Worm (Caenorhabditis elegans) whole organism, L4 larva: Measurements from ENCODE around the gene srz-14.
A peak's percentile ranks its signal among the peaks of the same experiment; 100 is the strongest.

Source experiments
- F37D6.2 ChIP-seq: sonication (generic microtip); optimal IDR thresholded peaks from 2 replicates; lab custom pipeline; 2016; ENCODE audit warnings: mild to moderate bottlenecking, missing genetic modification characterization, missing compliant biosample characterization
- F44E2.7 ChIP-seq: fragments of 200-800 bp; sonication (Bioruptor generic); IDR thresholded peaks from 2 replicates; pipeline ENCODE4 v2.1.2; 2022; ENCODE audit warnings: missing genetic modification characterization, missing compliant biosample characterization
- F49E8.2 ChIP-seq: sonication (generic microtip); optimal IDR thresholded peaks from 2 replicates; lab custom pipeline; 2016; ENCODE audit warnings: missing compliant biosample characterization, mild to moderate bottlenecking, missing genetic modification characterization, borderline replicate concordance
- Y48G9A.11 ChIP-seq: fragments of 200-800 bp; sonication (Bioruptor generic); IDR thresholded peaks from 2 replicates; pipeline ENCODE4 v1.3.6; 2022; ENCODE audit warnings: missing genetic modification reagents, missing genetic modification characterization, missing compliant biosample characterization
- Y5F2A.4 ChIP-seq: fragments of 200-800 bp; sonication (Bioruptor generic); optimal IDR thresholded peaks from 2 replicates; lab custom pipeline; 2018; ENCODE audit warnings: mild to moderate bottlenecking, missing genetic modification characterization, missing compliant biosample characterization
- ZK337.2 ChIP-seq: fragments of 200-800 bp; sonication (Bioruptor generic); IDR thresholded peaks from 2 replicates; pipeline ENCODE4 v1.3.6; 2022; ENCODE audit warnings: missing genetic modification reagents, missing genetic modification characterization, missing compliant biosample characterization
- aha-1 ChIP-seq: fragments of 150-350 bp; peaks from one replicate; lab custom pipeline; 2014; ENCODE audit warnings: missing biosample characterization, missing genetic modification characterization
- arid-1 ChIP-seq: fragments of 200-800 bp; sonication (Bioruptor generic); conservative IDR thresholded peaks from 2 replicates; pipeline ENCODE4 v1.3.6; 2022; ENCODE audit warnings: missing genetic modification reagents, missing genetic modification characterization, missing compliant biosample characterization
- attf-4 ChIP-seq: sonication (generic microtip); optimal IDR thresholded peaks from 3 replicates; lab custom pipeline; 2017; ENCODE audit warnings: missing biosample characterization, missing genetic modification characterization
- ceh-20 ChIP-seq: fragments of 200-800 bp; sonication (Bioruptor generic); IDR thresholded peaks from 2 replicates; pipeline ENCODE4 v1.3.6; 2022; ENCODE audit warnings: missing genetic modification reagents, missing genetic modification characterization, missing compliant biosample characterization
- ceh-28 ChIP-seq: fragments of 150-350 bp; optimal IDR thresholded peaks from 2 replicates; lab custom pipeline; 2014; ENCODE audit warnings: missing biosample characterization, missing genetic modification reagents, missing genetic modification characterization
- daf-16 ChIP-seq, 3 experiments: sonication (generic microtip); optimal IDR thresholded peaks; 2 replicates each; lab custom pipeline; 2016 to 2017; ENCODE audit warnings: missing genetic modification characterization in 3 of 3, missing genetic modification reagents in 3 of 3, mild to moderate bottlenecking in 2 of 3, missing compliant biosample characterization in 2 of 3, missing biosample characterization in 1 of 3, moderate library complexity in 1 of 3
- daf-19 ChIP-seq: fragments of 200-800 bp; sonication (Bioruptor generic); conservative IDR thresholded peaks from 2 replicates; pipeline ENCODE4 v1.3.6; 2022; ENCODE audit warnings: missing genetic modification characterization, missing compliant biosample characterization
- dmd-8 ChIP-seq: fragments of 200-800 bp; sonication (Bioruptor generic); IDR thresholded peaks from 2 replicates; pipeline ENCODE4 v1.3.6; 2022; ENCODE audit warnings: missing genetic modification characterization, missing compliant biosample characterization
- dpl-1 ChIP-seq: fragments of 150-350 bp; optimal IDR thresholded peaks from 2 replicates; lab custom pipeline; 2014; ENCODE audit warnings: missing biosample characterization, missing genetic modification reagents, missing genetic modification characterization
- jun-1 ChIP-seq: fragments of 150-350 bp; optimal IDR thresholded peaks from 2 replicates; lab custom pipeline; 2014; ENCODE audit warnings: missing biosample characterization, missing genetic modification reagents, missing genetic modification characterization
- lim-7 ChIP-seq: fragments of 200-800 bp; sonication (Bioruptor generic); IDR thresholded peaks from 2 replicates; pipeline ENCODE4 v1.3.6; 2022; ENCODE audit warnings: missing genetic modification characterization, missing compliant biosample characterization
- lin-1 ChIP-seq: fragments of 200-800 bp; sonication (Bioruptor generic); IDR thresholded peaks from 2 replicates; pipeline ENCODE4 v1.3.6; 2022; ENCODE audit warnings: missing genetic modification reagents, missing genetic modification characterization, missing compliant biosample characterization
- lin-29 ChIP-seq: fragments of 200-800 bp; sonication (Bioruptor generic); IDR thresholded peaks from 2 replicates; pipeline ENCODE4 v1.3.6; 2022; ENCODE audit warnings: missing genetic modification reagents, missing genetic modification characterization, missing compliant biosample characterization
- lin-38 ChIP-seq: fragments of 200-800 bp; sonication (Bioruptor generic); IDR thresholded peaks from 2 replicates; pipeline ENCODE4 v1.3.6; 2022; ENCODE audit warnings: missing genetic modification reagents, missing genetic modification characterization, missing compliant biosample characterization
- lsy-2 ChIP-seq, 2 experiments: fragments of 150-350 bp in 1 of 2; sonication (generic microtip) in 1 of 2; optimal IDR thresholded peaks; 2 replicates each; lab custom pipeline; 2014 to 2017; ENCODE audit warnings: missing biosample characterization in 2 of 2, missing genetic modification characterization in 2 of 2
- mep-1 ChIP-seq: fragments of 150-350 bp; sonication (generic microtip); optimal IDR thresholded peaks from 3 replicates; lab custom pipeline; 2014; ENCODE audit warnings: missing biosample characterization, missing genetic modification characterization
- mxl-2 ChIP-seq: fragments of 200-800 bp; sonication (Bioruptor generic); conservative IDR thresholded peaks from 2 replicates; pipeline ENCODE4 v1.3.6; 2022; ENCODE audit warnings: missing genetic modification reagents, missing genetic modification characterization, missing compliant biosample characterization
- mxl-3 ChIP-seq: fragments of 200-800 bp; sonication (Bioruptor generic); optimal IDR thresholded peaks from 2 replicates; lab custom pipeline; 2018; ENCODE audit warnings: mild to moderate bottlenecking, missing genetic modification characterization, missing compliant biosample characterization
- nhr-11 ChIP-seq: fragments of 150-350 bp; optimal IDR thresholded peaks from 2 replicates; lab custom pipeline; 2014; ENCODE audit warnings: missing biosample characterization, missing genetic modification characterization
- nhr-25 ChIP-seq: sonication (generic microtip); optimal IDR thresholded peaks from 2 replicates; lab custom pipeline; 2017; ENCODE audit warnings: missing genetic modification characterization, mild to moderate bottlenecking, missing compliant biosample characterization, antibody characterized with exemption, moderate library complexity, borderline replicate concordance; ENCODE audit not compliant: insufficient read depth
- nhr-28 ChIP-seq: fragments of 150-350 bp; optimal IDR thresholded peaks from 2 replicates; lab custom pipeline; 2014; ENCODE audit warnings: missing biosample characterization, missing genetic modification characterization
- nhr-41 ChIP-seq: fragments of 200-800 bp; sonication (Bioruptor generic); IDR thresholded peaks from 2 replicates; pipeline ENCODE4 v1.3.6; 2022; ENCODE audit warnings: missing genetic modification reagents, missing genetic modification characterization, missing compliant biosample characterization
- nhr-6 ChIP-seq: fragments of 150-350 bp; optimal IDR thresholded peaks from 2 replicates; lab custom pipeline; 2014; ENCODE audit warnings: missing biosample characterization, missing genetic modification characterization
- nhr-77 ChIP-seq: fragments of 150-350 bp; optimal IDR thresholded peaks from 2 replicates; lab custom pipeline; 2014; ENCODE audit warnings: missing biosample characterization, missing genetic modification characterization
- pqm-1 ChIP-seq: sonication (generic microtip); optimal IDR thresholded peaks from 2 replicates; lab custom pipeline; 2017; ENCODE audit warnings: missing biosample characterization, missing genetic modification characterization
- rbr-2 ChIP-seq: sonication (generic microtip); optimal IDR thresholded peaks from 2 replicates; lab custom pipeline; 2016; ENCODE audit warnings: missing genotype, missing genetic modification characterization, missing compliant biosample characterization
- saeg-2 ChIP-seq: fragments of 200-800 bp; sonication (Bioruptor generic); IDR thresholded peaks from 2 replicates; pipeline ENCODE4 v1.3.6; 2022; ENCODE audit warnings: missing genetic modification reagents, missing genetic modification characterization, missing compliant biosample characterization
- set-16 ChIP-seq: fragments of 200-800 bp; sonication (Bioruptor generic); IDR thresholded peaks from 2 replicates; pipeline ENCODE4 v1.3.6; 2022; ENCODE audit warnings: missing genetic modification reagents, missing genetic modification characterization, missing compliant biosample characterization
- snpc-4 ChIP-seq: fragments of 150-350 bp; optimal IDR thresholded peaks from 2 replicates; lab custom pipeline; 2014; ENCODE audit warnings: missing biosample characterization, missing genetic modification characterization
- tag-97 ChIP-seq: fragments of 200-800 bp; sonication (Bioruptor generic); IDR thresholded peaks from 2 replicates; pipeline ENCODE4 v1.3.6; 2022; ENCODE audit warnings: missing genetic modification characterization, missing compliant biosample characterization
- unc-62 ChIP-seq, 3 experiments: fragments of 150-350 bp in 1 of 3; sonication (generic microtip); optimal IDR thresholded peaks in 2 of 3; peaks in 1 of 3; 1 replicate in 1 of 3; 2 replicates in 2 of 3; lab custom pipeline; 2014 to 2017; ENCODE audit warnings: missing biosample characterization in 3 of 3, missing genetic modification characterization in 3 of 3, missing genetic modification reagents in 3 of 3, missing genotype in 1 of 3
- vab-7 ChIP-seq: fragments of 200-800 bp; sonication (Bioruptor generic); IDR thresholded peaks from 2 replicates; pipeline ENCODE4 v1.3.6; 2022; ENCODE audit warnings: missing genetic modification reagents, missing genetic modification characterization, missing compliant biosample characterization
- zag-1 ChIP-seq: fragments of 150-350 bp; optimal IDR thresholded peaks from 2 replicates; lab custom pipeline; 2014; ENCODE audit warnings: missing biosample characterization, missing genetic modification characterization
- zfp-2 ChIP-seq: sonication (generic microtip); optimal IDR thresholded peaks from 2 replicates; lab custom pipeline; 2016; ENCODE audit warnings: mild to moderate bottlenecking, missing genetic modification characterization, missing compliant biosample characterization
- zip-11 ChIP-seq: fragments of 200-800 bp; sonication (Bioruptor generic); IDR thresholded peaks from 2 replicates; pipeline ENCODE4 v1.3.6; 2022; ENCODE audit warnings: missing genetic modification characterization, missing compliant biosample characterization
- ztf-11 ChIP-seq: fragments of 150-350 bp; optimal IDR thresholded peaks from 2 replicates; lab custom pipeline; 2014; ENCODE audit warnings: missing biosample characterization, missing genetic modification characterization
- ztf-7 ChIP-seq: fragments of 150-350 bp; optimal IDR thresholded peaks from 2 replicates; lab custom pipeline; 2014; ENCODE audit warnings: missing biosample characterization, missing genetic modification characterization

Gene srz-14

ce11 chrV:16153375-16153774 is 30.1 kb upstream of the srz-14 start, which contains the start of gene str-254:
Gene str-254, minus strand, starts transcription at chrV:16153475.
- TF ChIP-seq nhr-41 (GFP tag; lab: Robert Waterston, UW) (no peak), mxl-2 (GFP tag; lab: Robert Waterston, UW) (no peak), lin-1 (GFP tag; lab: Robert Waterston, UW) (no peak), dpl-1 (GFP tag; lab: Kevin White, UChicago) (no peak), ceh-20 (no peak), pqm-1 (tag; lab: Kevin White, UChicago) (no peak), nhr-28 (tag; lab: Kevin White, UChicago) (no peak)

DNA sequence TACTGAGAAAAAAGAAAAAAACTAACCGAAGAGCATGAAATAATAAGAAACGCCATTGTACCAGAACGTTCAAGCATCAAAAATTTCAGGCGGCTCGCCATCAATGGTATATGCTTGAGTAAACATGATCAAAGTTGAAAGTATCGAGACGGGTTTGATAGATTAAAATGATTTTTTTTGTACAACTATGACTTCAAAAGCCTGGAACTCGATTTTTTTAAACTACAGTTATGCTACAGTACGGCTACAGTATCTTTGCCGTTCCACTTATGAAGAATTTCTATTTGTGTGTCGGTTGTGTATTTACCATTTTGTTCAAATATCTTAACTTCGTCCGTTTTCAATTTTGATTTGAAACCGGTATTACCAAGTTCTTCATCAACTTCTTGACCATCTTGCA is 28.3 kb upstream of the srz-14 start, which contains the start of gene str-97:
str-97 (minus strand) TSS at position 101 of the 400 bp plus-strand sequence.
- no peak for TF ChIP-seq set-16 (GFP tag; lab: Robert Waterston, UW)
- TF ChIP-seq unc-62 (GFP tag; optimal IDR thresholded peaks at IDR 0.05 in 1 of 2; lab: Kevin White, UChicago) = peak in 1 of 2 experiments; percentile 62
- TF ChIP-seq unc-62 (tag; optimal IDR thresholded peaks at IDR 0.05; lab: Kevin White, UChicago) = no peak

DNA sequence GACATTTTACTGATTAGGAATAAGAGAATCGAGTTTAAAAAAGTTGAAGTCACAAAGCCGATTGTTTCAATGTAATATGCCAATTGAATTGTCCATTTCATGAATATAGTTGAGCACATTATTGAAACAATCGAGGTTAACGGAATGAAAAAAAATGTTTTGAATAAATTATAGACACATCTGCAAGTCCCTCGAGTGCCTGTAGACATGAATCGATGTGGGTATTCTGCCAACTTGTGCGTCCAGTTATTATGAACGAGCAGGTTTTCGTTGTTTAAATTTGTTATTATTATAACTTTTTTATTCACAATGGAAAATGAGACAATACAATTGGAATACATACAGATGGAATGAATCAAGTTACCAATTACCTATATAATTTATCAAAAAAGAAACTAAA is 25.1 kb upstream of the srz-14 start, which contains the start of gene str-99:
str-99 (minus strand) TSS at position 101 of the 400 bp plus-strand sequence.
- TF ChIP-seq unc-62 (GFP tag; optimal IDR thresholded peaks at IDR 0.05 in 1 of 2; lab: Kevin White, UChicago) (peak in 1 of 2 experiments; percentile 39), unc-62 (tag; optimal IDR thresholded peaks at IDR 0.05; lab: Kevin White, UChicago) (no peak), zip-11 (no peak), set-16 (GFP tag; lab: Robert Waterston, UW) (no peak), nhr-6 (no peak), lin-29 (GFP tag; lab: Robert Waterston, UW) (no peak), F44E2.7 (GFP tag; lab: Robert Waterston, UW) (no peak)
- TF ChIP-seq, all 104 proteins: peak for 1

DNA sequence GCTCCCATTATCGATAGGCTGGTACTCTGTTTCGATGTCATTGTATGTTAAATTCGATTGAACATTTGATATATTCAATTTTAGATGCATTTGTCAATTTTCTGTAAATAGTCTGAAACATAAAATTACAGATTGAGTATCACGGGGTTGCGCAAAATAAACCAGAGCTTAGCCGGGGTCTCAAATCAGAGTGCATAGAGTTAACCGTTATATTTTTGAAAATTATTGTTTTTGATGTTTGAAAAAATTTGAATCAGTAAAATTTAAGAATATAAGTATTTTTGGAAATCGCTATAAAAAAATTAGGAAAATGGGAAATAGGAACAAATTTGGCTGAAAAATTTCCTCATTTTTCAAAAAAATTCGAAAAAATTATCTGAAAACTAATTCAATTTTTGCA is 23.9 kb upstream of the srz-14 start, which contains the start of gene F10A3.17:
F10A3.17 (minus strand) TSS at position 101 of the 400 bp plus-strand sequence.
- TF ChIP-seq jun-1 (tag; lab: Kevin White, UChicago) = no peak
- TF ChIP-seq nhr-11 = no peak

ce11 chrV:16160087-16160486 is 23.4 kb upstream of the srz-14 start:
- TF ChIP-seq zfp-2 (tag; lab: Kevin White, UChicago) = no peak
- TF ChIP-seq zag-1 = no peak
- no peak for TF ChIP-seq vab-7 (GFP tag; lab: Robert Waterston, UW)
- no peak for TF ChIP-seq lim-7
- TF ChIP-seq arid-1 = no peak
- TF ChIP-seq mep-1 (tag; lab: Kevin White, UChicago) = no peak
- TF ChIP-seq F49E8.2 (tag; lab: Kevin White, UChicago) = no peak
- no peak for TF ChIP-seq saeg-2 (GFP tag; lab: Robert Waterston, UW)
- no peak for TF ChIP-seq mxl-3 (GFP tag; lab: Kevin White, UChicago)
- TF ChIP-seq daf-19 (GFP tag; lab: Robert Waterston, UW) = no peak
- TF ChIP-seq aha-1 (tag; lab: Kevin White, UChicago) = peak; percentile 46
- no peak for TF ChIP-seq dmd-8 (GFP tag; lab: Robert Waterston, UW)
- no peak for TF ChIP-seq lsy-2 (tag; optimal IDR thresholded peaks at IDR 0.05; lab: Kevin White, UChicago)
- no peak for TF ChIP-seq nhr-41 (GFP tag; lab: Robert Waterston, UW)
- TF ChIP-seq ZK337.2 (GFP tag; lab: Robert Waterston, UW) = no peak
- peak; percentile 47 for TF ChIP-seq nhr-77 (tag; lab: Kevin White, UChicago)
- no peak for TF ChIP-seq snpc-4
- peak; percentile 37 for TF ChIP-seq nhr-28 (tag; lab: Kevin White, UChicago)
- no peak for TF ChIP-seq Y5F2A.4 (GFP tag; lab: Kevin White, UChicago)
- TF ChIP-seq jun-1 (tag; lab: Kevin White, UChicago) = no peak
- no peak for TF ChIP-seq nhr-25
- no peak for TF ChIP-seq lin-38
- peak; percentile 30 for TF ChIP-seq ztf-7
- TF ChIP-seq Y48G9A.11 (GFP tag; lab: Robert Waterston, UW) = no peak
- no peak for TF ChIP-seq daf-16 (GFP tag; optimal IDR thresholded peaks at IDR 0.05; lab: Kevin White, UChicago)
- peak; percentile 73 for TF ChIP-seq daf-16 (tag; optimal IDR thresholded peaks at IDR 0.05; lab: Kevin White, UChicago)
- TF ChIP-seq F37D6.2 (tag; lab: Kevin White, UChicago) = no peak
- no peak for TF ChIP-seq attf-4
- no peak for TF ChIP-seq lin-1 (GFP tag; lab: Robert Waterston, UW)
- no peak for TF ChIP-seq ceh-28 (tag; lab: Kevin White, UChicago)
- no peak for TF ChIP-seq ztf-11
- TF ChIP-seq rbr-2 (tag; lab: Kevin White, UChicago) = no peak
- TF ChIP-seq tag-97 (GFP tag; lab: Robert Waterston, UW) = no peak
